Worm (Caenorhabditis elegans) whole organism, early embryonic: ENCODE results near the gene Y37A1A.3.

ENCODE experiments used
- ceh-13 ChIP-seq: fragments of 200-800 bp; sonication (Bioruptor generic); optimal IDR thresholded peaks from 2 replicates; lab custom pipeline; 2018; ENCODE audit warnings: mild to moderate bottlenecking, missing genetic modification characterization, missing compliant biosample characterization
- sea-1 ChIP-seq: fragments of 200-800 bp; sonication (Bioruptor generic); conservative IDR thresholded peaks from 2 replicates; pipeline ENCODE4 v1.3.6; 2022; ENCODE audit warnings: missing genetic modification characterization, missing compliant biosample characterization

ce11 chrIV:13880370-13880769 lies 22.3 kb downstream of the Y37A1A.3 start:
- TF ChIP-seq ceh-13 (GFP tag; lab: Kevin White, UChicago) (no peak), sea-1 (no peak)
